Fruit fly (Drosophila melanogaster) whole organism, embryonic: ENCODE data around the gene mTor.

Experiments used
- Abd-B ChIP-seq: fragments of 200-800 bp; sonication (Bioruptor generic); optimal IDR thresholded peaks from 2 replicates; lab custom pipeline; 2018; ENCODE audit warnings: missing biosample characterization, mild to moderate bottlenecking, missing genetic modification characterization, moderate library complexity
- CG13775 ChIP-seq: fragments of 200-800 bp; sonication (Bioruptor generic); optimal IDR thresholded peaks from 3 replicates; lab custom pipeline; 2017; ENCODE audit warnings: missing biosample characterization, mild to moderate bottlenecking, missing genetic modification characterization
- Dfd ChIP-seq, 2 experiments: fragments of >200 bp; optimal IDR thresholded peaks; 2 replicates each; lab custom pipeline; 2017; ENCODE audit warnings: missing biosample characterization in 2 of 2, missing genetic modification characterization in 2 of 2
- Dll ChIP-seq: fragments of 200-800 bp; sonication (Bioruptor generic); IDR thresholded peaks from 4 replicates; pipeline ENCODE4 v1.3.6; 2022; ENCODE audit warnings: missing biosample characterization, missing genetic modification characterization; ENCODE audit not compliant: partially characterized antibody
- MTF-1 ChIP-seq: fragments of 200-800 bp; sonication (Bioruptor generic); optimal IDR thresholded peaks from 2 replicates; lab custom pipeline; 2018; ENCODE audit warnings: missing biosample characterization, mild to moderate bottlenecking, missing genetic modification characterization, borderline replicate concordance
- Mrtf ChIP-seq: fragments of 200-800 bp; sonication (Bioruptor generic); IDR thresholded peaks from 3 replicates; pipeline ENCODE4 v1.3.6; 2022; ENCODE audit warnings: missing biosample characterization, missing genetic modification characterization
- Sin3A ChIP-seq: fragments of >200 bp; optimal IDR thresholded peaks from 2 replicates; lab custom pipeline; 2018
- lmd ChIP-seq: fragments of 200-800 bp; sonication (Bioruptor generic); IDR thresholded peaks from 2 replicates; pipeline ENCODE4 v1.3.6; 2022; ENCODE audit warnings: missing biosample characterization, missing genetic modification characterization

- TF ChIP-seq CG13775 (GFP tag; lab: Kevin White, UChicago) (no peak), MTF-1 (no peak), Dll (GFP tag; lab: Robert Waterston, UW) (no peak), Mrtf (GFP tag; lab: Robert Waterston, UW) (no peak), lmd (GFP tag; lab: Robert Waterston, UW) (no peak), Sin3A (lab: Kevin White, UChicago) (no peak), Dfd (GFP tag; optimal IDR thresholded peaks at IDR 0.05; lab: Kevin White, UChicago) (no peak), Abd-B (GFP tag; lab: Kevin White, UChicago) (no peak)
These were observed 29.0 kb upstream of the mTor start for dm6 chr2L:12975367-12975655.
